Fruit fly (Drosophila melanogaster): Measurements from ENCODE around the gene CG3609.

- TF ChIP-seq Clk (GFP tag; optimal IDR thresholded peaks at IDR 0.05), result no peak
- no peak for TF ChIP-seq pad (GFP tag; optimal IDR thresholded peaks at IDR 0.05)
- TF ChIP-seq cnc (optimal IDR thresholded peaks at IDR 0.05), result no peak
- TF ChIP-seq CG11617 (GFP tag; optimal IDR thresholded peaks at IDR 0.05), result no peak
- TF ChIP-seq CG33017 (tag; optimal IDR thresholded peaks at IDR 0.05), result no peak
- TF ChIP-seq CG14711 (tag; optimal IDR thresholded peaks at IDR 0.05), result no peak
These were observed 8.7 kb downstream of the CG3609 start for dm6 chr2L:2365655-2366214.

Measured in whole organism, adult.